Worm (Caenorhabditis elegans) whole organism, midembryonic: ENCODE data around the gene nhr-86.

ENCODE experiments used
- T22C8.4 ChIP-seq: fragments of 200-800 bp; sonication (Bioruptor generic); IDR thresholded peaks from 2 replicates; pipeline ENCODE4 v1.3.6; 2022; ENCODE audit warnings: missing genetic modification characterization, missing compliant biosample characterization
- cog-1 ChIP-seq: sonication (generic microtip); optimal IDR thresholded peaks from 2 replicates; lab custom pipeline; 2016; ENCODE audit warnings: missing genetic modification characterization, missing compliant biosample characterization
- flt-1 ChIP-seq: fragments of 200-800 bp; sonication (Bioruptor generic); IDR thresholded peaks from 2 replicates; pipeline ENCODE4 v1.3.6; 2022; ENCODE audit warnings: missing genetic modification characterization, missing compliant biosample characterization
- klf-2 ChIP-seq: fragments of 200-800 bp; sonication (Bioruptor generic); conservative IDR thresholded peaks from 2 replicates; pipeline ENCODE4 v1.3.6; 2022; ENCODE audit warnings: missing genetic modification reagents, missing genetic modification characterization, missing compliant biosample characterization
- med-1 ChIP-seq: sonication (generic microtip); optimal IDR thresholded peaks from 2 replicates; lab custom pipeline; 2017; ENCODE audit warnings: missing genetic modification characterization, mild to moderate bottlenecking, missing compliant biosample characterization, antibody characterized with exemption, missing genetic modification reagents; ENCODE audit not compliant: insufficient read depth
- ref-1 ChIP-seq: fragments of 200-800 bp; sonication (Bioruptor generic); conservative IDR thresholded peaks from 2 replicates; pipeline ENCODE4 v1.3.6; 2022; ENCODE audit warnings: missing genetic modification reagents, missing genetic modification characterization, missing compliant biosample characterization
- tab-1 ChIP-seq: fragments of 200-800 bp; sonication (Bioruptor generic); IDR thresholded peaks from 2 replicates; pipeline ENCODE4 v1.3.6; 2022; ENCODE audit warnings: missing genetic modification characterization, missing compliant biosample characterization
- ztf-23 ChIP-seq: fragments of 200-800 bp; sonication (Bioruptor generic); IDR thresholded peaks from 2 replicates; pipeline ENCODE4 v1.3.6; 2022; ENCODE audit warnings: missing genetic modification reagents, missing genetic modification characterization, missing compliant biosample characterization
- ztf-29 ChIP-seq: fragments of 200-800 bp; sonication (Bioruptor generic); IDR thresholded peaks from 2 replicates; pipeline ENCODE4 v1.3.6; 2022; ENCODE audit warnings: missing genetic modification reagents, missing genetic modification characterization, missing compliant biosample characterization

- TF ChIP-seq med-1 (GFP tag; lab: Kevin White, UChicago) (no peak), klf-2 (no peak), flt-1 (no peak), tab-1 (GFP tag; lab: Robert Waterston, UW) (no peak), ztf-29 (GFP tag; lab: Robert Waterston, UW) (no peak), ref-1 (GFP tag; lab: Robert Waterston, UW) (no peak), T22C8.4 (no peak), cog-1 (tag; lab: Kevin White, UChicago) (no peak), ztf-23 (GFP tag; lab: Robert Waterston, UW) (no peak)
Measured at ce11 chrV:2067419-2067818, 769 bp upstream of the nhr-86 start.
